Fruit fly (Drosophila melanogaster) whole organism, adult: ENCODE data around the gene Lip1.

ENCODE experiments used
- CG11617 ChIP-seq: fragments of 200-800 bp; sonication (Bioruptor generic); optimal IDR thresholded peaks from 2 replicates; lab custom pipeline; 2017; ENCODE audit warnings: mild to moderate bottlenecking, missing biosample characterization, missing genetic modification reagents, missing genetic modification characterization
- CG12768 ChIP-seq: fragments of 200-800 bp; sonication (Bioruptor generic); optimal IDR thresholded peaks from 2 replicates; lab custom pipeline; 2017; ENCODE audit warnings: missing biosample characterization, missing genetic modification characterization, mild to moderate bottlenecking, moderate library complexity, missing genetic modification reagents
- CG14711 ChIP-seq: fragments of 200-800 bp; sonication (Bioruptor generic); optimal IDR thresholded peaks from 2 replicates; lab custom pipeline; 2018; ENCODE audit warnings: missing biosample characterization, mild to moderate bottlenecking, missing genetic modification characterization, moderate library complexity
- CG1620 ChIP-seq: fragments of 200-800 bp; sonication (Bioruptor generic); optimal IDR thresholded peaks from 2 replicates; lab custom pipeline; 2016; ENCODE audit warnings: missing biosample characterization, missing genetic modification characterization
- CG33017 ChIP-seq: fragments of 200-800 bp; sonication (Bioruptor generic); optimal IDR thresholded peaks from 2 replicates; lab custom pipeline; 2018; ENCODE audit warnings: missing biosample characterization, mild to moderate bottlenecking, missing genetic modification characterization, moderate library complexity
- CG5204 ChIP-seq: fragments of 200-800 bp; sonication (Bioruptor generic); optimal IDR thresholded peaks from 2 replicates; lab custom pipeline; 2016; ENCODE audit warnings: missing biosample characterization, missing genetic modification characterization
- CG7045 ChIP-seq: fragments of 200-800 bp; sonication (Bioruptor generic); optimal IDR thresholded peaks from 2 replicates; lab custom pipeline; 2017; ENCODE audit warnings: missing biosample characterization, mild to moderate bottlenecking, missing genetic modification characterization
- CG7101 ChIP-seq: fragments of 200-800 bp; sonication (Bioruptor generic); optimal IDR thresholded peaks from 2 replicates; lab custom pipeline; 2018; ENCODE audit warnings: missing biosample characterization, mild to moderate bottlenecking, missing genetic modification characterization, moderate library complexity
- Clk ChIP-seq: fragments of 200-800 bp; sonication (Bioruptor generic); optimal IDR thresholded peaks from 2 replicates; lab custom pipeline; 2017; ENCODE audit warnings: missing biosample characterization, missing genetic modification characterization
- Crg-1 ChIP-seq: fragments of 200-800 bp; sonication (Bioruptor generic); optimal IDR thresholded peaks from 2 replicates; lab custom pipeline; 2016; ENCODE audit warnings: missing biosample characterization, missing genetic modification characterization
- Hr96 ChIP-seq: fragments of 200-800 bp; sonication (Bioruptor generic); optimal IDR thresholded peaks from 2 replicates; lab custom pipeline; 2016; ENCODE audit warnings: missing biosample characterization, missing genetic modification characterization
- Mnt ChIP-seq: fragments of 200-800 bp; sonication (Bioruptor generic); optimal IDR thresholded peaks from 2 replicates; lab custom pipeline; 2016; ENCODE audit warnings: missing biosample characterization, mild to moderate bottlenecking, missing genetic modification characterization
- bab1 ChIP-seq: fragments of 200-800 bp; sonication (Bioruptor generic); optimal IDR thresholded peaks from 3 replicates; lab custom pipeline; 2019; ENCODE audit warnings: missing biosample characterization, mild to moderate bottlenecking, missing genetic modification characterization, moderate library complexity
- cic ChIP-seq: fragments of 200-800 bp; sonication (Bioruptor generic); optimal IDR thresholded peaks from 2 replicates; lab custom pipeline; 2017; ENCODE audit warnings: missing biosample characterization, mild to moderate bottlenecking, missing genetic modification characterization, moderate library complexity
- cnc ChIP-seq, 2 experiments: fragments of >200 bp; optimal IDR thresholded peaks; 2 replicates each; lab custom pipeline; 2017
- kay ChIP-seq: fragments of 200-800 bp; sonication (Bioruptor generic); peaks from one replicate; lab custom pipeline; 2016; ENCODE audit warnings: missing biosample characterization, missing genetic modification characterization, borderline replicate concordance
- ovo ChIP-seq: fragments of 200-800 bp; sonication (Bioruptor generic); optimal IDR thresholded peaks from 2 replicates; lab custom pipeline; 2016; ENCODE audit warnings: missing biosample characterization, missing genetic modification characterization
- pad ChIP-seq: fragments of 200-800 bp; sonication (Bioruptor generic); optimal IDR thresholded peaks from 3 replicates; lab custom pipeline; 2017; ENCODE audit warnings: missing biosample characterization, missing genetic modification characterization, mild to moderate bottlenecking, moderate library complexity, missing genetic modification reagents
- tj ChIP-seq: fragments of 200-800 bp; sonication (Bioruptor generic); optimal IDR thresholded peaks from 3 replicates; lab custom pipeline; 2017; ENCODE audit warnings: missing biosample characterization, mild to moderate bottlenecking, missing genetic modification characterization, moderate library complexity
- toe ChIP-seq: fragments of 200-800 bp; sonication (Bioruptor generic); optimal IDR thresholded peaks from 2 replicates; lab custom pipeline; 2016; ENCODE audit warnings: missing biosample characterization, missing genetic modification characterization

Lip1 gene

dm6 chr2L:10732343-10732808 lies 31.0 kb upstream of the Lip1 start, which contains the start of the genes EMC3 and Dpy-30L1:
EMC3 (minus strand) TSS chr2L:10732423.
Dpy-30L1 (plus strand) TSS chr2L:10732653.
- TF ChIP-seq Clk (GFP tag; lab: Kevin White, UChicago): no peak
- peak; percentile 54 for TF ChIP-seq CG11617 (GFP tag; lab: Kevin White, UChicago)
- TF ChIP-seq CG33017 (tag; lab: Kevin White, UChicago): no peak
- no peak for TF ChIP-seq ovo (GFP tag; lab: Kevin White, UChicago)
- no peak for TF ChIP-seq kay (GFP tag; lab: Kevin White, UChicago)
- peak; percentile 70 for TF ChIP-seq toe
- peak; percentile 53 for TF ChIP-seq Hr96 (GFP tag; lab: Kevin White, UChicago)
- peak; percentile 43 for TF ChIP-seq Crg-1
- TF ChIP-seq pad: peak; percentile 12
- peak; percentile 46 for TF ChIP-seq CG1620 (GFP tag; lab: Kevin White, UChicago)
- peak; percentile 20 for TF ChIP-seq CG12768 (GFP tag; lab: Kevin White, UChicago)
- TF ChIP-seq Mnt (GFP tag; lab: Kevin White, UChicago): peak; percentile 22
- TF ChIP-seq tj: no peak
- peak; percentile 58 for TF ChIP-seq CG5204 (GFP tag; lab: Kevin White, UChicago)
- TF ChIP-seq bab1 (GFP tag; lab: Kevin White, UChicago): peak; percentile 79
- TF ChIP-seq CG7045 (GFP tag; lab: Kevin White, UChicago): peak; percentile 2
- TF ChIP-seq cnc (optimal IDR thresholded peaks at IDR 0.05; lab: Kevin White, UChicago): no peak
- peak; percentile 96 for TF ChIP-seq CG14711 (tag; lab: Kevin White, UChicago)
- peak; percentile 41 for TF ChIP-seq CG7101 (tag; lab: Kevin White, UChicago)
- no peak for TF ChIP-seq cic (GFP tag; lab: Kevin White, UChicago)

- no peak for TF ChIP-seq ovo (GFP tag; lab: Kevin White, UChicago)
- TF ChIP-seq cic (GFP tag; lab: Kevin White, UChicago): no peak
- no peak for TF ChIP-seq CG7045 (GFP tag; lab: Kevin White, UChicago)
- TF ChIP-seq kay (GFP tag; lab: Kevin White, UChicago): no peak
- no peak for TF ChIP-seq CG5204 (GFP tag; lab: Kevin White, UChicago)
- no peak for TF ChIP-seq CG11617 (GFP tag; lab: Kevin White, UChicago)
- TF ChIP-seq CG14711 (tag; lab: Kevin White, UChicago): no peak
- no peak for TF ChIP-seq tj
- no peak for TF ChIP-seq Crg-1
- TF ChIP-seq Hr96 (GFP tag; lab: Kevin White, UChicago): no peak
- no peak for TF ChIP-seq Clk (GFP tag; lab: Kevin White, UChicago)
- no peak for TF ChIP-seq CG1620 (GFP tag; lab: Kevin White, UChicago)
- TF ChIP-seq pad: no peak
- no peak for TF ChIP-seq Mnt (GFP tag; lab: Kevin White, UChicago)
- TF ChIP-seq cnc (optimal IDR thresholded peaks at IDR 0.05; lab: Kevin White, UChicago): no peak
- TF ChIP-seq bab1 (GFP tag; lab: Kevin White, UChicago): no peak
Observed at dm6 chr2L:10729955-10730354, 28.6 kb upstream of the Lip1 start, which contains the start of gene CG17118. CG17118 (plus strand) TSS chr2L:10730255.

- TF ChIP-seq pad (no peak), bab1 (GFP tag; lab: Kevin White, UChicago) (peak; percentile 22)
Observed at dm6 chr2L:10728751-10729150, 27.4 kb upstream of the Lip1 start, which contains the start of gene CG6443. CG6443 (plus strand) TSS chr2L:10728978.

- no peak for TF ChIP-seq toe
- no peak for TF ChIP-seq CG14711 (tag; lab: Kevin White, UChicago)
- TF ChIP-seq pad: no peak
- TF ChIP-seq CG12768 (GFP tag; lab: Kevin White, UChicago): no peak
- no peak for TF ChIP-seq cic (GFP tag; lab: Kevin White, UChicago)
- no peak for TF ChIP-seq CG1620 (GFP tag; lab: Kevin White, UChicago)
- no peak for TF ChIP-seq CG7045 (GFP tag; lab: Kevin White, UChicago)
Observed at dm6 chr2L:10723903-10724302, 22.6 kb upstream of the Lip1 start, which contains the start of gene CG6431. CG6431 (plus strand) TSS chr2L:10724203.

dm6 chr2L:10721535-10721934 lies 20.2 kb upstream of the Lip1 start:
- TF ChIP-seq tj (no peak), ovo (GFP tag; lab: Kevin White, UChicago) (no peak), CG11617 (GFP tag; lab: Kevin White, UChicago) (no peak), cic (GFP tag; lab: Kevin White, UChicago) (no peak)

dm6 chr2L:10711221-10711620 lies 9.9 kb upstream of the Lip1 start:
- TF ChIP-seq CG7101 (tag; lab: Kevin White, UChicago) (no peak), toe (no peak), tj (no peak), CG14711 (tag; lab: Kevin White, UChicago) (no peak), ovo (GFP tag; lab: Kevin White, UChicago) (no peak), CG7045 (GFP tag; lab: Kevin White, UChicago) (no peak), CG1620 (GFP tag; lab: Kevin White, UChicago) (no peak), CG5204 (GFP tag; lab: Kevin White, UChicago) (no peak), Clk (GFP tag; lab: Kevin White, UChicago) (no peak), CG33017 (tag; lab: Kevin White, UChicago) (no peak), kay (GFP tag; lab: Kevin White, UChicago) (no peak), cnc (optimal IDR thresholded peaks at IDR 0.05; lab: Kevin White, UChicago) (no peak), pad (no peak), Hr96 (GFP tag; lab: Kevin White, UChicago) (no peak), Mnt (GFP tag; lab: Kevin White, UChicago) (no peak), CG12768 (GFP tag; lab: Kevin White, UChicago) (no peak)
